Worm (Caenorhabditis elegans) whole organism, L4/young adult: ENCODE results near the gene col-170.

Source experiments
- W03F9.2 ChIP-seq: fragments of 150-350 bp; optimal IDR thresholded peaks from 2 replicates; lab custom pipeline; 2014; ENCODE audit warnings: missing biosample characterization, missing genetic modification characterization
- dao-5 ChIP-seq: sonication (generic microtip); optimal IDR thresholded peaks from 2 replicates; lab custom pipeline; 2016; ENCODE audit warnings: missing genotype, missing genetic modification characterization, moderate library complexity, missing compliant biosample characterization
- him-1 ChIP-seq: sonication (generic microtip); optimal IDR thresholded peaks from 2 replicates; lab custom pipeline; 2016; ENCODE audit warnings: missing genotype, missing genetic modification reagents, missing genetic modification characterization, missing compliant biosample characterization

Gene col-170

ce11 chrX:6360077-6360476 lies 28.6 kb downstream of the col-170 start:
- no peak for TF ChIP-seq W03F9.2 (tag; lab: Kevin White, UChicago)
- TF ChIP-seq dao-5 (tag; lab: Kevin White, UChicago): no peak
- TF ChIP-seq him-1: no peak

- TF ChIP-seq him-1 (no peak), W03F9.2 (tag; lab: Kevin White, UChicago) (no peak), dao-5 (tag; lab: Kevin White, UChicago) (no peak)
Measured at ce11 chrX:6360658-6361057, 29.1 kb downstream of the col-170 start, which contains the start of gene C03B1.14. C03B1.14 (minus strand) TSS chrX:6360758.

ce11 chrX:6364196-6364595 lies 32.7 kb downstream of the col-170 start, which contains the start of gene C03B1.4:
C03B1.4 (plus strand) TSS chrX:6364496.
- TF ChIP-seq him-1 (no peak), W03F9.2 (tag; lab: Kevin White, UChicago) (no peak), dao-5 (tag; lab: Kevin White, UChicago) (no peak)

ce11 chrX:6365715-6366114 lies 34.2 kb downstream of the col-170 start, which contains the start of gene C03B1.3:
C03B1.3 (plus strand) TSS chrX:6366015.
- no peak for TF ChIP-seq dao-5 (tag; lab: Kevin White, UChicago)
- TF ChIP-seq him-1: no peak
- no peak for TF ChIP-seq W03F9.2 (tag; lab: Kevin White, UChicago)

ce11 chrX:6369717-6370116 lies 38.2 kb downstream of the col-170 start, which contains the start of gene C03B1.2:
C03B1.2 (plus strand) TSS chrX:6370017.
- TF ChIP-seq W03F9.2 (tag; lab: Kevin White, UChicago): no peak
- TF ChIP-seq him-1: no peak
- no peak for TF ChIP-seq dao-5 (tag; lab: Kevin White, UChicago)

ce11 chrX:6371192-6372116 lies 39.9 kb downstream of the col-170 start:
- peak; percentile 3 for TF ChIP-seq W03F9.2 (tag; lab: Kevin White, UChicago)
- peak; percentile 64 for TF ChIP-seq dao-5 (tag; lab: Kevin White, UChicago)
- TF ChIP-seq him-1: no peak

ce11 chrX:6373348-6373747 lies 41.8 kb downstream of the col-170 start, which contains the start of gene C03B1.17:
C03B1.17 (plus strand) TSS chrX:6373648.
- no peak for TF ChIP-seq dao-5 (tag; lab: Kevin White, UChicago)
- no peak for TF ChIP-seq him-1
- TF ChIP-seq W03F9.2 (tag; lab: Kevin White, UChicago): no peak

ce11 chrX:6374451-6374850 lies 42.9 kb downstream of the col-170 start, which contains the start of gene C03B1.1:
C03B1.1 (plus strand) TSS chrX:6374751.
- TF ChIP-seq W03F9.2 (tag; lab: Kevin White, UChicago): no peak

ce11 chrX:6377634-6378288 lies 46.3 kb downstream of the col-170 start, which contains the start of gene lmp-1:
lmp-1 (minus strand) TSS chrX:6377684.
- no peak for TF ChIP-seq W03F9.2 (tag; lab: Kevin White, UChicago)
- TF ChIP-seq him-1: no peak
- no peak for TF ChIP-seq dao-5 (tag; lab: Kevin White, UChicago)

ce11 chrX:6378363-6378762 lies 46.9 kb downstream of the col-170 start:
- no peak for TF ChIP-seq W03F9.2 (tag; lab: Kevin White, UChicago)
- peak; percentile 47 for TF ChIP-seq him-1
